Fruit fly (Drosophila melanogaster): ENCODE measurements around the gene eEF1delta.

The eEF1delta gene

dm6 chr2L:10205940-10206339 lies 26.4 kb upstream of the eEF1delta start:
- TF ChIP-seq CG7045 (GFP tag; optimal IDR thresholded peaks at IDR 0.05) = no peak
- no peak for TF ChIP-seq CG5204 (GFP tag; optimal IDR thresholded peaks at IDR 0.05)
- TF ChIP-seq cic (GFP tag; optimal IDR thresholded peaks at IDR 0.05) = no peak
- no peak for TF ChIP-seq Hr96 (GFP tag; optimal IDR thresholded peaks at IDR 0.05)
- no peak for TF ChIP-seq toe (GFP tag; optimal IDR thresholded peaks at IDR 0.05)

DNA sequence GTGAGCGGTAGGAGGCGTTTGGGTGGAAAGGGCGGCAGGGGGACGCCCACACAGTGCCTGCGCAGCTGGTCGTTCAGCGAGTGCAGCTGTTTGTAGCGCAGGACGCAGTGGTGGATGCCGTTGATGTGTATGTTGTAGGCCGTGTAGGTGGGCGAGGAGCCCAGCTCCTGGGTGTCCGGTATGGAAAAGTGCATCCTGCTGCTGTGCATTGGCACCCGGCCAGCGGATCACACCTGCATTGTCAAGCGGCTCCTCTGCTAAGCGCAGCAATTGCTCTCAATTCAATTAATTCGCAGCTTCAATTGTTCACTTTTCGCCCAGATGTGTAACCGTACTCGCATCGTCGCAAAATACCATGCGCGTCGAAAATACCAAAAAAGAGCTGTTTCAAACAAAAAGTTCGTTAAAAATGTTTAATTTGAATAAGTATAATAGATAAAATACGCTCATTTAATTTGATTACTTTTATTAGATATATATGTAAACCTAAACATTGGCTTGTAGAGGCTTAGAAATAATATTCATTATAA lies 25.6 kb upstream of the eEF1delta start, which contains the start of gene Snx17:
Gene Snx17 (minus strand): TSS at position 329 of the 530 bp plus-strand sequence.
- TF ChIP-seq cnc (optimal IDR thresholded peaks at IDR 0.05) (no peak), CG12768 (GFP tag; optimal IDR thresholded peaks at IDR 0.05) (no peak), CG1620 (GFP tag; optimal IDR thresholded peaks at IDR 0.05) (no peak), cic (GFP tag; optimal IDR thresholded peaks at IDR 0.05) (no peak), Clk (GFP tag; optimal IDR thresholded peaks at IDR 0.05) (no peak), kay (GFP tag; ENCODE audit: borderline replicate concordance) (no peak), toe (GFP tag; optimal IDR thresholded peaks at IDR 0.05) (no peak), CG7101 (tag; optimal IDR thresholded peaks at IDR 0.05) (no peak), ovo (GFP tag; optimal IDR thresholded peaks at IDR 0.05) (no peak), Hr96 (GFP tag; optimal IDR thresholded peaks at IDR 0.05) (no peak)

DNA sequence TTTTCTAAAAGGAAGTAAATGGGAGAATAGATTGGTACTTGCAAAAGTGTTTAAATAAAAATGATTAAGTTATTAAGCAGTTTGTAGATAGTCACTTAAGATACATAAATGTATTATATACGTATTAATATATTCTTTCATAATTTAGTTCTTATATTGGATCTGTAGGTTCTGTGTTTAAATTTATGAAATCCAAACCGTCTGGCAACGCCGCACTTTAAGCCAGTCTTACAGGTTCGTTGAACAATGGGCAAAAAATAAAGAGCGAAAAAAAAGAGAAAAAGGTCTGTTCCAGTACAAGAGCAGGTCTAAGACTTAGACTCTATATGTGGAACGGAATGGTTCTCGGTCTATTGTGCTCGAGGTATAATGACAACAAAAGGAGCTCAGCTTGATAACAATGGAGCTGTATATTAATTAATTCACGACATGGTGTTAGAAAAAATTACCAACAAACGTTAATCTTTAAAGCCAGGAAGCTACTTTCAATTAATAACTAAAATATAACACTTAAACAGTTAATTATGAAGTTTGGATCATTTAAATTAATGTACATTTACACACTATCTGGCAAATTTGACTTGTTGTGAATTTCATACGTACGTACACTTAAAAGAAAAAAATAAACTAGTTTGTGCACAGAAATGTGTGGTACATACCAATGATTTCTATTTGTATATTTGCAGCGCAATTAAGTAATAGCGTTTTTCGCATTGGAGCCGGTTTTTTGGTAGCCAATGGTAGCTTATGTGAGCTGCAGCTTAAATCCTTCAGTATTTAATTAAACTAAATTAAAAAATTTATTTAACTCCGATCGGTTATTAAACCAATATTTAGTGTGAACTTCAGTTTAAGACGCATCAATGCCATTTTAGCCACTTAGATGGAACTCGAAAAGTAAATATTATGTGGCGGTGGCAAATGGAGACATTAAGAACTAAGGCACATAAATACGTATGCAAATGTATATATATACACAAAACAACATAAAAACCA lies 23.2 kb upstream of the eEF1delta start, which contains the start of gene CG5731:
Gene CG5731 (minus strand): TSS at position 946 of the 996 bp plus-strand sequence.
- TF ChIP-seq CG11617 (GFP tag; optimal IDR thresholded peaks at IDR 0.05) (no peak), kay (GFP tag; ENCODE audit: borderline replicate concordance) (peak; percentile 76), CG33017 (tag; optimal IDR thresholded peaks at IDR 0.05) (no peak)

DNA sequence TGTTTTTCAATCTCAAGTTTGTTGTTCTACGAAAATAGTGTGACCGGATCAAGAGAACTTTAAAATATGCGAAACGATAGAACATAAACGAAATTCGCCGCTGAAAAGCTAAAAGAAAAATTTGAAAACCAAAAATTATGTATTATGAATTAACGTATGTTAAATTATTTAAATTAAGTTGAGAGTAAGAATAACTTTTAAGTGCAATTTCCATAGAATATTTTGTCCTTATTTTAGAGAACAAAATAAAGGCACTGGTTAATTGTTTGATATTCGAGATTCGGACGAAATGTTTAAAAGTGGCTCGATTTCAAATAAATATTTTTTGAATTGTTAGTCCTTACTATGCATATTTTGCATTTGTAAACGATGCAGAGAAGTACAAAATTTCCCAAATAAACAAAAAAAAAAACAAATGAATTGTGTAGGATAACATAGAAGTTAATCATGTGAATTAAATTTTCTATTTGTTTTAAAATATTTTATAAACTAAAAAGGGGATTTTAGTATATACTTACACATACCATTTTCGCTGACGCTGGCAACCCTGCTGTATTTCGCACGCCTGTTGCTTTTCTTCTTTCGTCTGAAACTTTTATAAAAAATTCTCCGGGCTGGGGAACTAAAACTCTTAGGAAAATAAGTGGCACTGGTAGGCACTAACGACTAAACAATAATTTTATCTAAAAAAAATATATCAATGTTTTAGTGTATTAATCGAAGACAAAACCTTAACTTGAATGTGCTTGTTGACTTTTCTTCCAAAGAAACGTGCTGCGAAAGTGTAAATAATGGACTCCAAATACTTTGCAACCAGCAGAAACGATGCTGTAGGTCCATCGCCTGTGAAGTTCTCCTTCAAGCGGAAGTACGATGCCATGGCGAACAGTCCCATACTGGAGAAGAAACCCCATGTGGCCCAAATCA lies 21.4 kb upstream of the eEF1delta start, which contains the start of the genes CG5727 and ath:
Gene CG5727 (minus strand): TSS at position 51 of the 927 bp plus-strand sequence.
Gene ath (plus strand): TSS at position 513 of the 927 bp plus-strand sequence.
- TF ChIP-seq CG33017 (tag; optimal IDR thresholded peaks at IDR 0.05) (no peak), Hr96 (GFP tag; optimal IDR thresholded peaks at IDR 0.05) (no peak), CG14711 (tag; optimal IDR thresholded peaks at IDR 0.05) (peak; percentile 85), CG7045 (GFP tag; optimal IDR thresholded peaks at IDR 0.05) (peak; percentile 17), kay (GFP tag; ENCODE audit: borderline replicate concordance) (peak; percentile 67), Crg-1 (GFP tag; optimal IDR thresholded peaks at IDR 0.05) (peak; percentile 11), CG12768 (GFP tag; optimal IDR thresholded peaks at IDR 0.05) (no peak), CG1620 (GFP tag; optimal IDR thresholded peaks at IDR 0.05) (peak; percentile 11), Mnt (GFP tag; optimal IDR thresholded peaks at IDR 0.05) (peak; percentile 15), CG11617 (GFP tag; optimal IDR thresholded peaks at IDR 0.05) (peak; percentile 21)

- no peak for TF ChIP-seq Crg-1 (GFP tag; optimal IDR thresholded peaks at IDR 0.05)
- peak; percentile 77 for TF ChIP-seq tj (GFP tag; optimal IDR thresholded peaks at IDR 0.05)
- TF ChIP-seq kay (GFP tag; ENCODE audit: borderline replicate concordance) = no peak
- TF ChIP-seq cic (GFP tag; optimal IDR thresholded peaks at IDR 0.05) = no peak
- no peak for TF ChIP-seq cnc (optimal IDR thresholded peaks at IDR 0.05)
Measured at dm6 chr2L:10220010-10220409, 12.3 kb upstream of the eEF1delta start.

- TF ChIP-seq CG5204 (GFP tag; optimal IDR thresholded peaks at IDR 0.05) (no peak), Mnt (GFP tag; optimal IDR thresholded peaks at IDR 0.05) (no peak), cnc (optimal IDR thresholded peaks at IDR 0.05) (no peak), CG7045 (GFP tag; optimal IDR thresholded peaks at IDR 0.05) (peak; percentile 3), kay (GFP tag; ENCODE audit: borderline replicate concordance) (peak; percentile 72), pad (GFP tag; optimal IDR thresholded peaks at IDR 0.05) (peak; percentile 39), bab1 (GFP tag; optimal IDR thresholded peaks at IDR 0.05) (peak; percentile 44), ovo (GFP tag; optimal IDR thresholded peaks at IDR 0.05) (no peak), CG33017 (tag; optimal IDR thresholded peaks at IDR 0.05) (no peak), Hr96 (GFP tag; optimal IDR thresholded peaks at IDR 0.05) (no peak), CG11617 (GFP tag; optimal IDR thresholded peaks at IDR 0.05) (no peak), toe (GFP tag; optimal IDR thresholded peaks at IDR 0.05) (no peak), CG14711 (tag; optimal IDR thresholded peaks at IDR 0.05) (no peak), tj (GFP tag; optimal IDR thresholded peaks at IDR 0.05) (peak; percentile 4), cic (GFP tag; optimal IDR thresholded peaks at IDR 0.05) (peak; percentile 37), CG12768 (GFP tag; optimal IDR thresholded peaks at IDR 0.05) (peak; percentile 52), CG1620 (GFP tag; optimal IDR thresholded peaks at IDR 0.05) (no peak), Clk (GFP tag; optimal IDR thresholded peaks at IDR 0.05) (no peak), Crg-1 (GFP tag; optimal IDR thresholded peaks at IDR 0.05) (no peak), CG7101 (tag; optimal IDR thresholded peaks at IDR 0.05) (no peak)
Measured at dm6 chr2L:10220501-10221386, 11.6 kb upstream of the eEF1delta start, which contains the start of the genes Npc1a and Prosalpha6. Gene Npc1a (minus strand): TSS chr2L:10221216. Gene Prosalpha6 (plus strand): TSS chr2L:10221351.

Data from whole organism, adult.